Worm (Caenorhabditis elegans): ENCODE results near the gene C32D5.7.

C32D5.7 gene

DNA sequence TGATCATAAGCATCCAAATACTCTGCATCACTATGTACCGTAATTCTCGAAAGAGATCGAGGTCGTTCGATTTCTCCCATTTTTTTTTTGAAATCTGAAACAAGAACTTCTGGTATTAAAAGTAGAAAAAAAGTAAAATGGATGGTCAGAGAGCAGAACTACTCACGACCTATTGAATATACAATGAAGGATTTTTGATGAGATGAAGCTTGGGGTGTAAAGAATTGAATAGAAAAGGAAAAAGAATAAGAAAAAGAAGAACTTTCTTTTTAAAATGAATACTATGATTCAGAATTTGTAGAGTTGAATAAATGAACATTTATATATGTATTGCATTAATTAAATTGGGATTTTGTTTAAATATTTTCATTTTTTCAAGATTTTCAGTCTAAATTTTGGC is 6.0 kb downstream of the C32D5.7 start, which contains the start of gene ttc-39B (continued):
- no peak for TF ChIP-seq dmd-8 (GFP tag; IDR thresholded peaks at IDR 0.05)

DNA sequence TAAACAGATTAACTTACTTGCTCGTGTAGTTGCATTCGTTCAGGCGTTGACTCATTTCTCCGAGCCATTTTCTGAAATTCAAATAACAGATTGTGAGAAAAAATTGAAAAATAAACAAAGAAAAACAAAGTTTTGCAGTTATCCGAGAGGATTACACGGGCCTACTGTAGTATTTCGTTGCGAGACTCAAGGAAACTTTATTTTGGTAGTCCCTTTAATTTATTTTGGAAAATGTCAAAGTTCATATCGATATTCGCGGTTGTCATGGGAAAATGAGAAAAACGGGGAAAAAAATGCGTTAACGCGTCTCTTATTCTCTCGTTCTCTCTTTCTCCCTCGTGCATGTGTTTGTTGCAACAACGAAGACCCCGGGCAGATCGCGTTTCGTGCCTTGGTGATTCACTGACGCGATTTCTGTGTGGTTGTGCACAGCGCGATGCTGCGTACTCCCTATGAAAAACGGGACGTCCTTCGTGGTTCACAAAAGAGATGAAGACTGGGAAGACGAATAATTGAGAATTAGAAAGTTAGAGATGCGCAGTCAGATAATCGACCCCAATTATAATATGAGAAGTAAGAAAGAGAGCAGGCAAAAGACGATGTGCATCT is 8.5 kb downstream of the C32D5.7 start, which contains the start of gene set-4:
set-4 (minus strand) TSS at position 120 of the 609 bp plus-strand sequence.
- TF ChIP-seq dve-1 (tag; optimal IDR thresholded peaks at IDR 0.05; ENCODE audit: insufficient read depth), result peak; percentile 94
- peak; percentile 48 for TF ChIP-seq unc-130 (GFP tag; optimal IDR thresholded peaks at IDR 0.05)
- peak in 1 of 2 experiments; percentile 75 for TF ChIP-seq unc-62 (GFP tag; optimal IDR thresholded peaks at IDR 0.05 in 1 of 2)
- TF ChIP-seq unc-62 (tag; optimal IDR thresholded peaks at IDR 0.05), result no peak
- TF ChIP-seq F37D6.2 (tag; optimal IDR thresholded peaks at IDR 0.05), result peak; percentile 90
- peak; percentile 52 for TF ChIP-seq zfp-2 (tag; optimal IDR thresholded peaks at IDR 0.05)
- peak; percentile 87 for TF ChIP-seq lin-13 (GFP tag; optimal IDR thresholded peaks at IDR 0.05)
- TF ChIP-seq nhr-77 (tag; optimal IDR thresholded peaks at IDR 0.05), result peak; percentile 81
- peak; percentile 99 for TF ChIP-seq aha-1 (tag)
- peak; percentile 96 for TF ChIP-seq mep-1 (tag; optimal IDR thresholded peaks at IDR 0.05)
- 0 out of 2 replicates have a peak, but pooled peaks have one; percentile 29 for TF ChIP-seq vab-7 (GFP tag; IDR thresholded peaks at IDR 0.05)
- TF ChIP-seq hif-1 (tag; optimal IDR thresholded peaks at IDR 0.05), result peak in 1 of 2 experiments; percentile 82
- peak; percentile 50 to 86 for TF ChIP-seq daf-16 (GFP tag; optimal IDR thresholded peaks at IDR 0.05)
- peak; percentile 75 for TF ChIP-seq daf-16 (tag; optimal IDR thresholded peaks at IDR 0.05)
- peak; percentile 85 for TF ChIP-seq T20F7.1 (GFP tag; optimal IDR thresholded peaks at IDR 0.05)
- TF ChIP-seq mdt-29 (GFP tag; IDR thresholded peaks at IDR 0.05), result peak; percentile 62; the same call in 1 of the 2 replicates
- TF ChIP-seq ztf-7 (tag; optimal IDR thresholded peaks at IDR 0.05), result peak; percentile 72
- TF ChIP-seq mxl-2 (GFP tag; conservative IDR thresholded peaks at IDR 0.05), result no peak
- peak; percentile 79 to 95 for TF ChIP-seq lsy-2 (tag; optimal IDR thresholded peaks at IDR 0.05)
- no peak for TF ChIP-seq Y5F2A.4 (GFP tag; optimal IDR thresholded peaks at IDR 0.05)
- TF ChIP-seq pqm-1 (tag; optimal IDR thresholded peaks at IDR 0.05), result peak; percentile 32
- TF ChIP-seq nhr-25 (tag; optimal IDR thresholded peaks at IDR 0.05; ENCODE audit: borderline replicate concordance, insufficient read depth), result peak; percentile 85
- TF ChIP-seq attf-4 (tag; optimal IDR thresholded peaks at IDR 0.05), result no peak
- TF ChIP-seq egl-27 (tag; optimal IDR thresholded peaks at IDR 0.05), result no peak
- 0 out of 2 replicates have a peak, but pooled peaks have one; percentile 65 for TF ChIP-seq zfp-3 (GFP tag; conservative IDR thresholded peaks at IDR 0.05)
- TF ChIP-seq ceh-44 (GFP tag; IDR thresholded peaks at IDR 0.05), result no peak
- TF ChIP-seq php-3 (GFP tag; IDR thresholded peaks at IDR 0.05), result 0 out of 2 replicates have a peak, but pooled peaks have one; percentile 20
- peak; percentile 29 for TF ChIP-seq ceh-28 (tag; optimal IDR thresholded peaks at IDR 0.05)
- TF ChIP-seq ceh-82 (tag; optimal IDR thresholded peaks at IDR 0.05), result no peak
- peak; percentile 88 for TF ChIP-seq T26A8.4 (GFP tag; IDR thresholded peaks at IDR 0.05)
- 0 out of 2 replicates have a peak, but pooled peaks have one; percentile 59 for TF ChIP-seq daf-19 (GFP tag; conservative IDR thresholded peaks at IDR 0.05)
- TF ChIP-seq unc-39 (tag; optimal IDR thresholded peaks at IDR 0.05), result no peak
- peak; percentile 88 for TF ChIP-seq hmg-1.1 (GFP tag; IDR thresholded peaks at IDR 0.05)
- TF ChIP-seq nhr-11 (tag; optimal IDR thresholded peaks at IDR 0.05), result peak; percentile 89
- 0 out of 2 replicates have a peak, but pooled peaks have one; percentile 20 for TF ChIP-seq lin-29 (GFP tag; IDR thresholded peaks at IDR 0.05)
- peak; percentile 87 for TF ChIP-seq nhr-102 (tag; optimal IDR thresholded peaks at IDR 0.05)
- no peak for TF ChIP-seq lim-7 (GFP tag; IDR thresholded peaks at IDR 0.05)
- TF ChIP-seq mxl-3 (GFP tag; optimal IDR thresholded peaks at IDR 0.05), result peak; percentile 96
- TF ChIP-seq nhr-41 (GFP tag; IDR thresholded peaks at IDR 0.05), result peak; percentile 22; the same call in 1 of the 2 replicates
- TF ChIP-seq dpl-1 (GFP tag; optimal IDR thresholded peaks at IDR 0.05), result peak; percentile 88
- no peak for TF ChIP-seq ceh-62 (tag; optimal IDR thresholded peaks at IDR 0.05)
- TF ChIP-seq nhr-10 (tag; optimal IDR thresholded peaks at IDR 0.05), result peak; percentile 23
- TF ChIP-seq ceh-20 (GFP tag; IDR thresholded peaks at IDR 0.05), result peak; percentile 88
- TF ChIP-seq nhr-28 (tag; optimal IDR thresholded peaks at IDR 0.05), result peak; percentile 86
- TF ChIP-seq ces-1 (GFP tag; optimal IDR thresholded peaks at IDR 0.05), result no peak
- no peak for TF ChIP-seq zip-11 (GFP tag; IDR thresholded peaks at IDR 0.05)
- no peak for TF ChIP-seq ceh-32 (tag; optimal IDR thresholded peaks at IDR 0.05; ENCODE audit: poor library complexity)
